Fruit fly (Drosophila melanogaster) whole organism, embryonic: ENCODE results near the gene Kdm2.

Source experiments
- B-H2 ChIP-seq: fragments of 200-800 bp; sonication (Bioruptor generic); optimal IDR thresholded peaks from 2 replicates; lab custom pipeline; 2018; ENCODE audit warnings: missing biosample characterization, mild to moderate bottlenecking, missing genetic modification characterization
- CG11504 ChIP-seq: fragments of 200-800 bp; sonication (Bioruptor generic); optimal IDR thresholded peaks from 3 replicates; lab custom pipeline; 2019; ENCODE audit warnings: missing biosample characterization, mild to moderate bottlenecking, missing genetic modification characterization, moderate library complexity
- CG13296 ChIP-seq: fragments of 200-800 bp; sonication (Bioruptor generic); optimal IDR thresholded peaks from 3 replicates; lab custom pipeline; 2018; ENCODE audit warnings: missing biosample characterization, mild to moderate bottlenecking, missing genetic modification characterization
- CG13894 ChIP-seq: fragments of 200-800 bp; sonication (Bioruptor generic); optimal IDR thresholded peaks from 3 replicates; lab custom pipeline; 2018; ENCODE audit warnings: missing biosample characterization, mild to moderate bottlenecking, missing genetic modification characterization, moderate library complexity
- CG15269 ChIP-seq: fragments of 200-800 bp; sonication (Bioruptor generic); optimal IDR thresholded peaks from 2 replicates; lab custom pipeline; 2018; ENCODE audit warnings: missing biosample characterization, mild to moderate bottlenecking, missing genetic modification characterization, moderate library complexity
- CG15514 ChIP-seq: fragments of 200-800 bp; sonication (Bioruptor generic); optimal IDR thresholded peaks from 3 replicates; lab custom pipeline; 2017; ENCODE audit warnings: missing biosample characterization, missing genetic modification characterization, mild to moderate bottlenecking, moderate library complexity, missing genetic modification reagents
- CG15601 ChIP-seq: fragments of 200-800 bp; sonication (Bioruptor generic); optimal IDR thresholded peaks from 3 replicates; lab custom pipeline; 2019; ENCODE audit warnings: missing biosample characterization, mild to moderate bottlenecking, missing genetic modification characterization, moderate library complexity
- CG1603 ChIP-seq: fragments of 200-800 bp; sonication (Bioruptor generic); optimal IDR thresholded peaks from 2 replicates; lab custom pipeline; 2019; ENCODE audit warnings: missing biosample characterization, mild to moderate bottlenecking, missing genetic modification characterization, moderate library complexity
- CG17568 ChIP-seq: fragments of 200-800 bp; sonication (Bioruptor generic); optimal IDR thresholded peaks from 2 replicates; lab custom pipeline; 2018; ENCODE audit warnings: missing biosample characterization, mild to moderate bottlenecking, missing genetic modification characterization, moderate library complexity
- CG17829 ChIP-seq: fragments of 200-800 bp; optimal IDR thresholded peaks from 2 replicates; lab custom pipeline; 2019; ENCODE audit warnings: missing biosample characterization, mild to moderate bottlenecking, missing genetic modification characterization, moderate library complexity
- CG30020 ChIP-seq: fragments of 200-800 bp; optimal IDR thresholded peaks from 2 replicates; lab custom pipeline; 2019; ENCODE audit warnings: missing biosample characterization, mild to moderate bottlenecking, missing genetic modification characterization, moderate library complexity
- CG31365 ChIP-seq: fragments of 200-800 bp; sonication (Bioruptor generic); optimal IDR thresholded peaks from 2 replicates; lab custom pipeline; 2018; ENCODE audit warnings: missing biosample characterization, mild to moderate bottlenecking, missing genetic modification characterization
- CG31441 ChIP-seq: fragments of 200-800 bp; sonication (Bioruptor generic); IDR thresholded peaks from 2 replicates; pipeline ENCODE4 v1.3.6; 2022; ENCODE audit warnings: missing biosample characterization, missing genetic modification characterization
- CG33213 ChIP-seq: fragments of 200-800 bp; sonication (Bioruptor generic); optimal IDR thresholded peaks from 3 replicates; lab custom pipeline; 2016; ENCODE audit warnings: missing biosample characterization, missing genetic modification characterization
- CG4820 ChIP-seq: fragments of 200-800 bp; sonication (Bioruptor generic); optimal IDR thresholded peaks from 3 replicates; lab custom pipeline; 2016; ENCODE audit warnings: missing biosample characterization, missing genetic modification characterization
- CG7271 ChIP-seq: fragments of 200-800 bp; sonication (Bioruptor generic); optimal IDR thresholded peaks from 2 replicates; lab custom pipeline; 2018; ENCODE audit warnings: missing biosample characterization, mild to moderate bottlenecking, missing genetic modification characterization, moderate library complexity
- CG7839 ChIP-seq: fragments of 200-800 bp; sonication (Bioruptor generic); optimal IDR thresholded peaks from 3 replicates; lab custom pipeline; 2018; ENCODE audit warnings: missing biosample characterization, mild to moderate bottlenecking, missing genetic modification characterization, moderate library complexity
- CG9215 ChIP-seq: fragments of 200-800 bp; sonication (Bioruptor generic); IDR thresholded peaks from 2 replicates; pipeline ENCODE4 v1.3.6; 2022; ENCODE audit warnings: missing biosample characterization, missing genetic modification characterization
- CG9797 ChIP-seq: fragments of 200-800 bp; sonication (Bioruptor generic); optimal IDR thresholded peaks from 3 replicates; lab custom pipeline; 2018; ENCODE audit warnings: missing biosample characterization, mild to moderate bottlenecking, missing genetic modification characterization
- CTCF ChIP-seq: fragments of 200-800 bp; sonication (Bioruptor generic); optimal IDR thresholded peaks from 2 replicates; lab custom pipeline; 2017; ENCODE audit warnings: missing biosample characterization, mild to moderate bottlenecking, missing genetic modification characterization, moderate library complexity
- Ets65A ChIP-seq: fragments of 200-800 bp; sonication (Bioruptor generic); peaks from one replicate; lab custom pipeline; 2016; ENCODE audit warnings: missing biosample characterization, missing genetic modification characterization
- Hand ChIP-seq: fragments of 200-800 bp; sonication (Bioruptor generic); optimal IDR thresholded peaks from 2 replicates; lab custom pipeline; 2017; ENCODE audit warnings: mild to moderate bottlenecking, missing biosample characterization, missing genetic modification reagents, missing genetic modification characterization
- HmgD ChIP-seq: fragments of 200-800 bp; sonication (Bioruptor generic); optimal IDR thresholded peaks from 3 replicates; lab custom pipeline; 2016; ENCODE audit warnings: missing biosample characterization, missing genetic modification characterization
- HmgZ ChIP-seq: fragments of 200-800 bp; sonication (Bioruptor generic); optimal IDR thresholded peaks from 2 replicates; lab custom pipeline; 2018; ENCODE audit warnings: missing biosample characterization, mild to moderate bottlenecking, missing genetic modification characterization
- Hmr ChIP-seq: fragments of 200-800 bp; sonication (Bioruptor generic); optimal IDR thresholded peaks from 3 replicates; lab custom pipeline; 2017; ENCODE audit warnings: mild to moderate bottlenecking, missing biosample characterization, missing genetic modification reagents, missing genetic modification characterization
- Med ChIP-seq: fragments of 200-800 bp; sonication (Bioruptor generic); peaks from one replicate; lab custom pipeline; 2016; ENCODE audit warnings: missing biosample characterization, missing genetic modification characterization, mild to moderate bottlenecking, inconsistent platforms, moderate library complexity
- NC2β ChIP-seq: fragments of 200-800 bp; sonication (Bioruptor generic); optimal IDR thresholded peaks from 2 replicates; lab custom pipeline; 2016; ENCODE audit warnings: missing biosample characterization, missing genetic modification characterization
- NfI ChIP-seq: fragments of 200-800 bp; sonication (Bioruptor generic); optimal IDR thresholded peaks from 3 replicates; lab custom pipeline; 2018; ENCODE audit warnings: missing biosample characterization, mild to moderate bottlenecking, missing genetic modification characterization, moderate library complexity
- Optix ChIP-seq: fragments of 200-800 bp; sonication (Bioruptor generic); IDR thresholded peaks from 3 replicates; pipeline ENCODE4 v1.3.6; 2022; ENCODE audit warnings: missing biosample characterization, missing genetic modification characterization
- Poxn ChIP-seq: fragments of 200-800 bp; sonication (Bioruptor generic); IDR thresholded peaks from 2 replicates; pipeline ENCODE4 v1.3.6; 2022; ENCODE audit warnings: missing biosample characterization, missing genetic modification characterization
- ab ChIP-seq: fragments of 200-800 bp; sonication (Bioruptor generic); optimal IDR thresholded peaks from 2 replicates; lab custom pipeline; 2016; ENCODE audit warnings: missing biosample characterization, missing genetic modification characterization
- bsh ChIP-seq, 2 experiments: fragments of 200-800 bp; sonication (Bioruptor generic); optimal IDR thresholded peaks; 2 replicates each; lab custom pipeline; 2017 to 2018; ENCODE audit warnings: mild to moderate bottlenecking in 2 of 2, missing biosample characterization in 2 of 2, missing genetic modification characterization in 2 of 2, moderate library complexity in 1 of 2
- caup ChIP-seq: fragments of 200-800 bp; sonication (Bioruptor generic); optimal IDR thresholded peaks from 3 replicates; lab custom pipeline; 2017; ENCODE audit warnings: missing biosample characterization, mild to moderate bottlenecking, missing genetic modification characterization, moderate library complexity; ENCODE audit not compliant: severe bottlenecking
- exex ChIP-seq: fragments of 200-800 bp; sonication (Bioruptor generic); optimal IDR thresholded peaks from 4 replicates; lab custom pipeline; 2018; ENCODE audit warnings: missing biosample characterization, mild to moderate bottlenecking, missing genetic modification characterization, moderate library complexity
- eyg ChIP-seq: fragments of 200-800 bp; sonication (Bioruptor generic); optimal IDR thresholded peaks from 3 replicates; lab custom pipeline; 2016; ENCODE audit warnings: missing biosample characterization, missing genetic modification characterization
- fd3F ChIP-seq: fragments of 200-800 bp; sonication (Bioruptor generic); optimal IDR thresholded peaks from 2 replicates; lab custom pipeline; 2018; ENCODE audit warnings: missing biosample characterization, mild to moderate bottlenecking, missing genetic modification characterization, moderate library complexity
- grau ChIP-seq: fragments of 200-800 bp; optimal IDR thresholded peaks from 3 replicates; lab custom pipeline; 2019; ENCODE audit warnings: missing biosample characterization, mild to moderate bottlenecking, missing genetic modification characterization, moderate library complexity
- gro ChIP-seq: fragments of 200-800 bp; sonication (Bioruptor generic); optimal IDR thresholded peaks from 2 replicates; lab custom pipeline; 2016; ENCODE audit warnings: missing biosample characterization, missing genetic modification characterization
- gt ChIP-seq: fragments of 200-800 bp; sonication (Bioruptor generic); IDR thresholded peaks from 2 replicates; pipeline ENCODE4 v1.3.6; 2022; ENCODE audit warnings: missing biosample characterization, missing genetic modification characterization
- lbe ChIP-seq: fragments of 200-800 bp; sonication (Bioruptor generic); optimal IDR thresholded peaks from 2 replicates; lab custom pipeline; 2016; ENCODE audit warnings: missing biosample characterization, mild to moderate bottlenecking, missing genetic modification characterization
- nom ChIP-seq: fragments of 200-800 bp; sonication (Bioruptor generic); optimal IDR thresholded peaks from 2 replicates; lab custom pipeline; 2017; ENCODE audit warnings: missing biosample characterization, missing genetic modification characterization, mild to moderate bottlenecking, moderate library complexity, missing genetic modification reagents
- pzg ChIP-seq: fragments of 200-800 bp; sonication (Bioruptor generic); optimal IDR thresholded peaks from 3 replicates; lab custom pipeline; 2018; ENCODE audit warnings: missing biosample characterization, mild to moderate bottlenecking, missing genetic modification characterization, moderate library complexity
- row ChIP-seq: fragments of 200-800 bp; sonication (Bioruptor generic); IDR thresholded peaks from 3 replicates; pipeline ENCODE4 v1.3.6; 2022; ENCODE audit warnings: missing biosample characterization, missing genetic modification characterization
- sisA ChIP-seq: fragments of 200-800 bp; sonication (Bioruptor generic); IDR thresholded peaks from 2 replicates; pipeline ENCODE4 v1.3.6; 2022; ENCODE audit warnings: missing biosample characterization, missing genetic modification characterization
- sqz ChIP-seq: fragments of 200-800 bp; sonication (Bioruptor generic); optimal IDR thresholded peaks from 3 replicates; lab custom pipeline; 2018; ENCODE audit warnings: missing biosample characterization, mild to moderate bottlenecking, missing genetic modification characterization
- toy ChIP-seq: fragments of 200-800 bp; sonication (Bioruptor generic); IDR thresholded peaks from 2 replicates; pipeline ENCODE4 v1.3.6; 2022; ENCODE audit warnings: missing biosample characterization, missing genetic modification characterization
- trem ChIP-seq: fragments of 200-800 bp; optimal IDR thresholded peaks from 3 replicates; lab custom pipeline; 2019; ENCODE audit warnings: missing biosample characterization, mild to moderate bottlenecking, missing genetic modification characterization, moderate library complexity
- twi ChIP-seq: fragments of 200-800 bp; optimal IDR thresholded peaks from 2 replicates; lab custom pipeline; 2019; ENCODE audit warnings: missing biosample characterization, mild to moderate bottlenecking, missing genetic modification characterization, moderate library complexity
- vvl ChIP-seq: fragments of 200-800 bp; sonication (Bioruptor generic); IDR thresholded peaks from 2 replicates; pipeline ENCODE4 v1.3.6; 2022; ENCODE audit warnings: missing biosample characterization, missing genetic modification characterization
- zf30C ChIP-seq: fragments of 200-800 bp; sonication (Bioruptor generic); optimal IDR thresholded peaks from 3 replicates; lab custom pipeline; 2018; ENCODE audit warnings: missing biosample characterization, mild to moderate bottlenecking, missing genetic modification characterization

Kdm2 gene

dm6 chr3R:9051937-9052680 lies at the start of gene Kdm2 (continued):
- TF ChIP-seq Hmr (GFP tag; lab: Kevin White, UChicago) (peak; percentile 55), Med (GFP tag; lab: Kevin White, UChicago) (peak; percentile 88), lbe (GFP tag; lab: Kevin White, UChicago) (peak; percentile 4), fd3F (no peak), grau (tag; lab: Kevin White, UChicago) (peak; percentile 27), CG9797 (GFP tag; lab: Kevin White, UChicago) (peak; percentile 70), CG9215 (GFP tag; lab: Robert Waterston, UW) (no peak), NfI (peak; percentile 31), ab (no peak), CG7271 (tag; lab: Kevin White, UChicago) (peak; percentile 81), toy (GFP tag; lab: Robert Waterston, UW) (no peak), B-H2 (GFP tag; lab: Kevin White, UChicago) (peak; percentile 52), CG15514 (GFP tag; lab: Kevin White, UChicago) (peak; percentile 96), eyg (GFP tag; lab: Kevin White, UChicago) (no peak), gro (GFP tag; lab: Kevin White, UChicago) (peak; percentile 63), caup (GFP tag; lab: Kevin White, UChicago) (peak; percentile 9), sisA (GFP tag; lab: Robert Waterston, UW) (no peak), CG1603 (tag; lab: Kevin White, UChicago) (peak; percentile 50), Hand (GFP tag; lab: Kevin White, UChicago) (peak; percentile 26), Poxn (GFP tag; lab: Robert Waterston, UW) (no peak), HmgD (GFP tag; lab: Kevin White, UChicago) (no peak), CG31441 (GFP tag; lab: Robert Waterston, UW) (no peak), CG13296 (GFP tag; lab: Kevin White, UChicago) (peak; percentile 39), CG11504 (peak; percentile 42), vvl (GFP tag; lab: Robert Waterston, UW) (no peak), trem (peak; percentile 65), CG17829 (peak; percentile 45), CG17568 (GFP tag; lab: Kevin White, UChicago) (no peak), nom (peak; percentile 16), exex (peak; percentile 37), sqz (GFP tag; lab: Kevin White, UChicago) (peak; percentile 85), Ets65A (GFP tag; lab: Kevin White, UChicago) (peak; percentile 59), NC2β (GFP tag; lab: Kevin White, UChicago) (no peak), CG31365 (tag; lab: Kevin White, UChicago) (peak; percentile 7), CG15269 (tag; lab: Kevin White, UChicago) (peak; percentile 35), CG15601 (tag; lab: Kevin White, UChicago) (peak; percentile 30), twi (tag; lab: Kevin White, UChicago) (peak; percentile 0), CG33213 (peak; percentile 21), CG30020 (tag; lab: Kevin White, UChicago) (peak; percentile 18), CTCF (peak; percentile 56), bsh (GFP tag; optimal IDR thresholded peaks at IDR 0.05; lab: Kevin White, UChicago) (peak in 1 of 2 experiments; percentile 10), Optix (GFP tag; lab: Robert Waterston, UW) (no peak), CG4820 (GFP tag; lab: Kevin White, UChicago) (no peak), pzg (GFP tag; lab: Kevin White, UChicago) (peak; percentile 67), row (no peak), HmgZ (tag; lab: Kevin White, UChicago) (peak; percentile 36), gt (GFP tag; lab: Robert Waterston, UW) (no peak), CG13894 (peak; percentile 62), zf30C (peak; percentile 31), CG7839 (peak; percentile 31)
